Worm (Caenorhabditis elegans): ENCODE results near the gene F31E8.4.

F31E8.4 gene

ce11 chrII:6847917-6848379 is 48.0 kb upstream of the F31E8.4 start, which contains the start of gene tbc-6 (continued):
- TF ChIP-seq hlh-30 (tag; optimal IDR thresholded peaks at IDR 0.05; ENCODE audit: insufficient read depth) = peak; percentile 40
- TF ChIP-seq set-16 (GFP tag; IDR thresholded peaks at IDR 0.05) = no peak
- peak; percentile 36 for TF ChIP-seq ama-1 (optimal IDR thresholded peaks at IDR 0.05)
- no peak for TF ChIP-seq sdz-12 (GFP tag; optimal IDR thresholded peaks at IDR 0.05)
- TF ChIP-seq nhr-6 (tag; optimal IDR thresholded peaks at IDR 0.05) = peak; percentile 26
- no peak for TF ChIP-seq nhr-111 (GFP tag; optimal IDR thresholded peaks at IDR 0.05)
- TF ChIP-seq lin-29 (GFP tag; IDR thresholded peaks at IDR 0.05) = no peak
- TF ChIP-seq aha-1 (tag) = peak; percentile 74
- peak; percentile 44 for TF ChIP-seq attf-4 (tag; optimal IDR thresholded peaks at IDR 0.05)
- no peak for TF ChIP-seq lin-1 (GFP tag; IDR thresholded peaks at IDR 0.05)
- TF ChIP-seq ZK337.2 (GFP tag; IDR thresholded peaks at IDR 0.05) = no peak
- peak; percentile 77 for TF ChIP-seq hlh-11 (tag; optimal IDR thresholded peaks at IDR 0.05)
- no peak for TF ChIP-seq dpl-1 (GFP tag; optimal IDR thresholded peaks at IDR 0.05)
- TF ChIP-seq gei-8 (GFP tag; optimal IDR thresholded peaks at IDR 0.05) = no peak
- no peak for TF ChIP-seq snpc-4 (tag; optimal IDR thresholded peaks at IDR 0.05)
- no peak for TF ChIP-seq ceh-32 (tag; optimal IDR thresholded peaks at IDR 0.05; ENCODE audit: poor library complexity)
- TF ChIP-seq nhr-76 (tag; optimal IDR thresholded peaks at IDR 0.05) = no peak
- no peak for TF ChIP-seq mdt-29 (GFP tag; IDR thresholded peaks at IDR 0.05)
- TF ChIP-seq saeg-2 (GFP tag; IDR thresholded peaks at IDR 0.05) = no peak
- TF ChIP-seq ZK546.5 (tag; optimal IDR thresholded peaks at IDR 0.05) = no peak
- TF ChIP-seq R02D3.7 (tag; optimal IDR thresholded peaks at IDR 0.05) = no peak
- no peak for TF ChIP-seq lin-13 (GFP tag; optimal IDR thresholded peaks at IDR 0.05)
- no peak for TF ChIP-seq nhr-41 (GFP tag; IDR thresholded peaks at IDR 0.05)
- TF ChIP-seq mxl-3 (GFP tag; optimal IDR thresholded peaks at IDR 0.05) = peak; percentile 71
- TF ChIP-seq daf-12 (tag; optimal IDR thresholded peaks at IDR 0.05) = no peak
- no peak for TF ChIP-seq zip-11 (GFP tag; IDR thresholded peaks at IDR 0.05)
- TF ChIP-seq ces-1 (GFP tag; optimal IDR thresholded peaks at IDR 0.05) = no peak
- TF ChIP-seq ztf-11 (tag; optimal IDR thresholded peaks at IDR 0.05) = no peak
- TF ChIP-seq dmd-9 (GFP tag; IDR thresholded peaks at IDR 0.05) = no peak
- TF ChIP-seq unc-39 (tag; optimal IDR thresholded peaks at IDR 0.05) = no peak
- peak; percentile 65 to 78 for TF ChIP-seq mdl-1 (tag; optimal IDR thresholded peaks at IDR 0.05)
- no peak for TF ChIP-seq arid-1 (GFP tag; conservative IDR thresholded peaks at IDR 0.05)
- TF ChIP-seq snpc-1.2 (GFP tag; IDR thresholded peaks at IDR 0.05) = no peak
- TF ChIP-seq dmd-6 (GFP tag; IDR thresholded peaks at IDR 0.05) = peak; percentile 58; the same call in 1 of the 2 replicates
- no peak for TF ChIP-seq daf-8 (GFP tag; IDR thresholded peaks at IDR 0.05)
- no peak for TF ChIP-seq daf-16 (GFP tag; optimal IDR thresholded peaks at IDR 0.05)
- TF ChIP-seq daf-16 (tag; optimal IDR thresholded peaks at IDR 0.05) = peak; percentile 23
- peak; percentile 53 for TF ChIP-seq mep-1 (tag; optimal IDR thresholded peaks at IDR 0.05)
- TF ChIP-seq jun-1 (tag; optimal IDR thresholded peaks at IDR 0.05) = no peak
- TF ChIP-seq fkh-10 (GFP tag; optimal IDR thresholded peaks at IDR 0.05) = no peak
- TF ChIP-seq ceh-28 (tag; optimal IDR thresholded peaks at IDR 0.05) = no peak
- no peak for TF ChIP-seq tra-1 (GFP tag; IDR thresholded peaks at IDR 0.05)
- TF ChIP-seq F49E8.2 (tag; optimal IDR thresholded peaks at IDR 0.05; ENCODE audit: borderline replicate concordance) = no peak
- peak; percentile 29 for TF ChIP-seq mes-2 (tag; optimal IDR thresholded peaks at IDR 0.05; ENCODE audit: poor library complexity, severe bottlenecking)
- peak; percentile 54 for TF ChIP-seq dve-1 (tag; optimal IDR thresholded peaks at IDR 0.05; ENCODE audit: insufficient read depth)
- no peak for TF ChIP-seq ztf-7 (tag; optimal IDR thresholded peaks at IDR 0.05)
- no peak for TF ChIP-seq ceh-44 (GFP tag; IDR thresholded peaks at IDR 0.05)
- TF ChIP-seq Y5F2A.4 (GFP tag; optimal IDR thresholded peaks at IDR 0.05) = no peak
- TF ChIP-seq nhr-28 (tag; optimal IDR thresholded peaks at IDR 0.05) = peak; percentile 86
- no peak for TF ChIP-seq tag-97 (GFP tag; IDR thresholded peaks at IDR 0.05)
- TF ChIP-seq T20F7.1 (GFP tag; optimal IDR thresholded peaks at IDR 0.05) = peak; percentile 13
- peak; percentile 30 for TF ChIP-seq nhr-48 (tag; optimal IDR thresholded peaks at IDR 0.05)
- TF ChIP-seq ctbp-1 (GFP tag; IDR thresholded peaks at IDR 0.05) = no peak

Measured in whole organism, L4 larva.